Worm (Caenorhabditis elegans) whole organism, L3 larva: ENCODE data around the gene Y113G7A.16.

Source experiments
- elt-3 ChIP-seq, 3 experiments: fragments of 150-350 bp in 1 of 3; sonication (generic microtip) in 2 of 3; optimal IDR thresholded peaks; 2 replicates in 2 of 3; 4 replicates in 1 of 3; lab custom pipeline; 2014 to 2017; ENCODE audit warnings: missing biosample characterization in 3 of 3, missing genetic modification characterization in 3 of 3
- fos-1 ChIP-seq: fragments of 150-350 bp; optimal IDR thresholded peaks from 2 replicates; lab custom pipeline; 2014; ENCODE audit warnings: missing biosample characterization, missing genetic modification characterization
- lin-15B ChIP-seq: fragments of 150-350 bp; optimal IDR thresholded peaks from 2 replicates; lab custom pipeline; 2014; ENCODE audit warnings: missing biosample characterization, missing genetic modification characterization
- nhr-67 ChIP-seq: fragments of 150-350 bp; optimal IDR thresholded peaks from 2 replicates; lab custom pipeline; 2014; ENCODE audit warnings: missing biosample characterization, missing genetic modification characterization

ce11 chrV:20011654-20012053, 25.7 kb upstream of the Y113G7A.16 start, which contains the start of gene Y60A3A.21:
- TF ChIP-seq elt-3 (tag; optimal IDR thresholded peaks at IDR 0.05; lab: Kevin White, UChicago) (no peak), fos-1 (no peak), nhr-67 (no peak), lin-15B (tag; lab: Kevin White, UChicago) (no peak)
